Fruit fly (Drosophila melanogaster) whole organism, prepupa: Measurements from ENCODE around the gene sau.
A peak's percentile ranks its signal among the peaks of the same experiment; 100 is the strongest.

Source experiments
- CG15336 ChIP-seq: fragments of 200-800 bp; sonication (Bioruptor generic); IDR thresholded peaks from 2 replicates; pipeline ENCODE4 v1.3.6; 2022; ENCODE audit warnings: missing biosample characterization, missing genetic modification characterization
- CG1621 ChIP-seq: fragments of 200-800 bp; sonication (Bioruptor generic); optimal IDR thresholded peaks from 3 replicates; lab custom pipeline; 2018; ENCODE audit warnings: missing biosample characterization, mild to moderate bottlenecking, missing genetic modification characterization
- Ets96B ChIP-seq: fragments of 200-800 bp; optimal IDR thresholded peaks from 2 replicates; lab custom pipeline; 2019; ENCODE audit warnings: missing biosample characterization, mild to moderate bottlenecking, missing genetic modification characterization, moderate library complexity
- Gug ChIP-seq: fragments of 200-800 bp; sonication (Bioruptor generic); IDR thresholded peaks from 2 replicates; pipeline ENCODE4 v1.3.6; 2022; ENCODE audit warnings: missing biosample characterization, missing genetic modification characterization
- Hr38 ChIP-seq: sonication (Bioruptor generic); optimal IDR thresholded peaks from 2 replicates; lab custom pipeline; 2016; ENCODE audit warnings: missing biosample characterization, missing genetic modification characterization
- OdsH ChIP-seq: fragments of 200-800 bp; sonication (Bioruptor generic); optimal IDR thresholded peaks from 3 replicates; lab custom pipeline; 2016; ENCODE audit warnings: missing biosample characterization, missing genetic modification characterization
- dsx ChIP-seq: fragments of 200-800 bp; optimal IDR thresholded peaks from 3 replicates; lab custom pipeline; 2019; ENCODE audit warnings: missing biosample characterization, mild to moderate bottlenecking, missing genetic modification characterization, moderate library complexity; ENCODE audit not compliant: poor library complexity, severe bottlenecking
- fd59A ChIP-seq: fragments of 200-800 bp; sonication (Bioruptor generic); optimal IDR thresholded peaks from 2 replicates; lab custom pipeline; 2017; ENCODE audit warnings: missing biosample characterization, mild to moderate bottlenecking, missing genetic modification characterization, missing genetic modification reagents
- salr ChIP-seq, 2 experiments: fragments of 200-800 bp; sonication (Bioruptor generic); optimal IDR thresholded peaks; 3 replicates each; lab custom pipeline; 2016 to 2018; ENCODE audit warnings: missing biosample characterization in 2 of 2, missing genetic modification characterization in 2 of 2, mild to moderate bottlenecking in 1 of 2
- topi ChIP-seq: fragments of 200-800 bp; sonication (Bioruptor generic); optimal IDR thresholded peaks from 3 replicates; lab custom pipeline; 2016; ENCODE audit warnings: missing biosample characterization, missing genetic modification characterization

DNA sequence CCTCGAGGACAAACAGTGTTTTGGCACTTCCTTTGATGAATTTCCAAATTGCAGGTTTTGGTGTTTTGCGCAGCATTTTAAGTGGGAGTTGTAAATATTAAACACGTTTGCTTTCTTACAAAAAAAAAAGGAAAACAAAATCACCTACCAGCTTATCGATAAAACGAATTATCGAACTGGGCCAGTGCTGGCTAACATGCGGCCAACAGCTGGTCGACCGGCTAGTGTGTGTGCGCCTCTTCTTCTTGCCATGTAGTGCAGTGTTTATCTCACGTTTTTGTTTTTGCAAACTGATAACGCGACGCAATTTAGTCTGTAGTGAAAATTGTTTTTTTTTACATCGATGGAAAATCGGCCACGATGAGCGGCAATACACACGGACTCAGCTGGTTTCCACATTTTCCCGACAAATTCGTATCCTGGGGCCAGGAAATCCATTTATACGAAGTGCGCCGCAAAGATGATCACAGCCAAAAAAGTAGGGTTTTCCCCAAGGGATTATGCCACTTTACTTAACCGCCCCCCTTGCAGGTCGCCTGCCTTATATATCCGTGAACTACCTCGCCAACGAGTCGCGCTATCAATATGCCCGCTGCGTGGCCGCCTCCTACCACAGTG is 9.0 kb upstream of the sau start, which contains the start of the genes CG15386, CG42371 and mio:
- TF ChIP-seq topi (GFP tag; lab: Kevin White, UChicago) (peak; percentile 38), OdsH (GFP tag; lab: Kevin White, UChicago) (no peak), dsx (GFP tag; lab: Kevin White, UChicago) (no peak), salr (GFP tag; optimal IDR thresholded peaks at IDR 0.05; lab: Kevin White, UChicago) (no peak), Hr38 (GFP tag; lab: Kevin White, UChicago) (no peak), CG15336 (GFP tag; lab: Robert Waterston, UW) (no peak), CG1621 (tag; lab: Kevin White, UChicago) (no peak), Ets96B (tag; lab: Kevin White, UChicago) (peak; percentile 11), fd59A (GFP tag; lab: Kevin White, UChicago) (no peak), Gug (GFP tag; lab: Robert Waterston, UW) (no peak)
